Fruit fly (Drosophila melanogaster) whole organism, embryonic: ENCODE measurements around the gene CG12075.

Source experiments
- Antp ChIP-seq: fragments of 200-800 bp; sonication (Bioruptor generic); optimal IDR thresholded peaks from 3 replicates; lab custom pipeline; 2016; ENCODE audit warnings: missing biosample characterization, missing genetic modification characterization
- BEAF-32 ChIP-seq: fragments of 200-800 bp; sonication (Bioruptor generic); optimal IDR thresholded peaks from 3 replicates; lab custom pipeline; 2017; ENCODE audit warnings: missing biosample characterization, missing genetic modification characterization, mild to moderate bottlenecking, moderate library complexity, missing genetic modification reagents
- BtbVII ChIP-seq: fragments of 200-800 bp; sonication (Bioruptor generic); optimal IDR thresholded peaks from 3 replicates; lab custom pipeline; 2017; ENCODE audit warnings: missing biosample characterization, mild to moderate bottlenecking, missing genetic modification characterization
- CG1024 ChIP-seq: fragments of 200-800 bp; sonication (Bioruptor generic); IDR thresholded peaks from 2 replicates; pipeline ENCODE4 v1.3.6; 2022; ENCODE audit warnings: missing biosample characterization, missing genetic modification characterization
- CG10366 ChIP-seq: fragments of 200-800 bp; sonication (Bioruptor generic); IDR thresholded peaks from 2 replicates; pipeline ENCODE4 v1.3.6; 2022; ENCODE audit warnings: missing biosample characterization, missing genetic modification characterization
- CG11247 ChIP-seq: fragments of 200-800 bp; sonication (Bioruptor generic); IDR thresholded peaks from 2 replicates; pipeline ENCODE4 v1.3.6; 2022; ENCODE audit warnings: missing biosample characterization, missing genetic modification characterization
- CG12104 ChIP-seq: fragments of 200-800 bp; sonication (Bioruptor generic); optimal IDR thresholded peaks from 3 replicates; lab custom pipeline; 2016; ENCODE audit warnings: missing biosample characterization, missing genetic modification characterization
- CG12219 ChIP-seq: fragments of 200-800 bp; sonication (Bioruptor generic); optimal IDR thresholded peaks from 3 replicates; lab custom pipeline; 2018; ENCODE audit warnings: missing biosample characterization, mild to moderate bottlenecking, missing genetic modification characterization
- CG13296 ChIP-seq: fragments of 200-800 bp; sonication (Bioruptor generic); optimal IDR thresholded peaks from 3 replicates; lab custom pipeline; 2018; ENCODE audit warnings: missing biosample characterization, mild to moderate bottlenecking, missing genetic modification characterization
- CG14441 ChIP-seq: fragments of 200-800 bp; sonication (Bioruptor generic); IDR thresholded peaks from 2 replicates; pipeline ENCODE4 v1.3.6; 2022; ENCODE audit warnings: missing biosample characterization, missing genetic modification characterization
- CG14710 ChIP-seq: fragments of 200-800 bp; sonication (Bioruptor generic); optimal IDR thresholded peaks from 3 replicates; lab custom pipeline; 2019; ENCODE audit warnings: missing biosample characterization, mild to moderate bottlenecking, missing genetic modification characterization, moderate library complexity
- CG15073 ChIP-seq: fragments of 200-800 bp; sonication (Bioruptor generic); optimal IDR thresholded peaks from 2 replicates; lab custom pipeline; 2016; ENCODE audit warnings: missing biosample characterization, missing genetic modification characterization
- CG15601 ChIP-seq: fragments of 200-800 bp; sonication (Bioruptor generic); optimal IDR thresholded peaks from 3 replicates; lab custom pipeline; 2019; ENCODE audit warnings: missing biosample characterization, mild to moderate bottlenecking, missing genetic modification characterization, moderate library complexity
- CG17612 ChIP-seq: fragments of 200-800 bp; sonication (Bioruptor generic); IDR thresholded peaks from 2 replicates; pipeline ENCODE4 v1.3.6; 2022; ENCODE audit warnings: missing biosample characterization, missing genetic modification characterization
- CG30403 ChIP-seq: fragments of 200-800 bp; sonication (Bioruptor generic); optimal IDR thresholded peaks from 3 replicates; lab custom pipeline; 2016; ENCODE audit warnings: missing biosample characterization, missing genetic modification characterization
- CG3281 ChIP-seq: fragments of 200-800 bp; sonication (Bioruptor generic); optimal IDR thresholded peaks from 3 replicates; lab custom pipeline; 2017; ENCODE audit warnings: missing biosample characterization, mild to moderate bottlenecking, missing genetic modification characterization
- CG6791 ChIP-seq: fragments of 200-800 bp; sonication (Bioruptor generic); IDR thresholded peaks from 3 replicates; pipeline ENCODE4 v1.3.6; 2022; ENCODE audit warnings: missing biosample characterization, missing genetic modification characterization; ENCODE audit not compliant: partially characterized antibody
- CG8281 ChIP-seq: fragments of 200-800 bp; sonication (Bioruptor generic); optimal IDR thresholded peaks from 2 replicates; lab custom pipeline; 2018; ENCODE audit warnings: missing biosample characterization, mild to moderate bottlenecking, missing genetic modification characterization, moderate library complexity
- CG8359 ChIP-seq: fragments of 200-800 bp; sonication (Bioruptor generic); optimal IDR thresholded peaks from 2 replicates; lab custom pipeline; 2017; ENCODE audit warnings: missing biosample characterization, mild to moderate bottlenecking, missing genetic modification characterization, borderline replicate concordance
- CG8765 ChIP-seq: fragments of 200-800 bp; sonication (Bioruptor generic); IDR thresholded peaks from 2 replicates; pipeline ENCODE4 v1.3.6; 2022; ENCODE audit warnings: missing biosample characterization, missing genetic modification characterization
- CG9817 ChIP-seq: fragments of 200-800 bp; sonication (Bioruptor generic); optimal IDR thresholded peaks from 2 replicates; lab custom pipeline; 2018; ENCODE audit warnings: missing biosample characterization, mild to moderate bottlenecking, missing genetic modification characterization, moderate library complexity
- CTCF ChIP-seq: fragments of 200-800 bp; sonication (Bioruptor generic); optimal IDR thresholded peaks from 2 replicates; lab custom pipeline; 2017; ENCODE audit warnings: missing biosample characterization, mild to moderate bottlenecking, missing genetic modification characterization, moderate library complexity
- Camta ChIP-seq: fragments of 200-800 bp; sonication (Bioruptor generic); optimal IDR thresholded peaks from 2 replicates; lab custom pipeline; 2016; ENCODE audit warnings: missing biosample characterization, missing genetic modification characterization
- D19A ChIP-seq: fragments of 200-800 bp; optimal IDR thresholded peaks from 3 replicates; lab custom pipeline; 2019; ENCODE audit warnings: missing biosample characterization, mild to moderate bottlenecking, missing genetic modification characterization, moderate library complexity
- Dbx ChIP-seq: fragments of 200-800 bp; sonication (Bioruptor generic); IDR thresholded peaks from 3 replicates; pipeline ENCODE4 v1.3.6; 2022; ENCODE audit warnings: missing biosample characterization, missing genetic modification characterization
- Dp ChIP-seq: fragments of 200-800 bp; sonication (Bioruptor generic); optimal IDR thresholded peaks from 2 replicates; lab custom pipeline; 2018; ENCODE audit warnings: missing biosample characterization, mild to moderate bottlenecking, missing genetic modification characterization, moderate library complexity
- Ets65A ChIP-seq: fragments of 200-800 bp; sonication (Bioruptor generic); peaks from one replicate; lab custom pipeline; 2016; ENCODE audit warnings: missing biosample characterization, missing genetic modification characterization
- Ets97D ChIP-seq: fragments of 200-800 bp; sonication (Bioruptor generic); optimal IDR thresholded peaks from 3 replicates; lab custom pipeline; 2016; ENCODE audit warnings: missing biosample characterization, missing genetic modification characterization
- Fer2 ChIP-seq: fragments of 200-800 bp; sonication (Bioruptor generic); optimal IDR thresholded peaks from 2 replicates; lab custom pipeline; 2018; ENCODE audit warnings: missing biosample characterization, mild to moderate bottlenecking, missing genetic modification characterization, moderate library complexity
- Fer3 ChIP-seq: fragments of 200-800 bp; sonication (Bioruptor generic); optimal IDR thresholded peaks from 2 replicates; lab custom pipeline; 2018; ENCODE audit warnings: missing biosample characterization, mild to moderate bottlenecking, missing genetic modification characterization, moderate library complexity
- Hr3 ChIP-seq: fragments of 200-800 bp; sonication (Bioruptor generic); optimal IDR thresholded peaks from 3 replicates; lab custom pipeline; 2016; ENCODE audit warnings: missing biosample characterization, missing genetic modification characterization
- Myb ChIP-seq: fragments of 200-800 bp; sonication (Bioruptor generic); optimal IDR thresholded peaks from 2 replicates; lab custom pipeline; 2016; ENCODE audit warnings: missing biosample characterization, missing genetic modification characterization
- NFAT ChIP-seq: fragments of 200-800 bp; sonication (Bioruptor generic); IDR thresholded peaks from 2 replicates; pipeline ENCODE4 v1.3.6; 2022; ENCODE audit warnings: missing biosample characterization, missing genetic modification characterization
- al ChIP-seq: fragments of 200-800 bp; sonication (Bioruptor generic); IDR thresholded peaks from 2 replicates; pipeline ENCODE4 v1.3.6; 2022; ENCODE audit warnings: missing biosample characterization, missing genetic modification characterization
- ara ChIP-seq: fragments of 200-800 bp; sonication (Bioruptor generic); IDR thresholded peaks from 2 replicates; pipeline ENCODE4 v1.3.6; 2022; ENCODE audit warnings: missing biosample characterization, missing genetic modification characterization
- chif ChIP-seq, 2 experiments: fragments of 200-800 bp; sonication (Bioruptor generic); optimal IDR thresholded peaks; 3 replicates each; lab custom pipeline; 2016; ENCODE audit warnings: missing biosample characterization in 2 of 2, missing genetic modification characterization in 2 of 2
- crp ChIP-seq, 2 experiments: fragments of 200-800 bp; sonication (Bioruptor generic); optimal IDR thresholded peaks; 2 replicates in 1 of 2; 3 replicates in 1 of 2; lab custom pipeline; 2017; ENCODE audit warnings: missing biosample characterization in 2 of 2, missing genetic modification characterization in 2 of 2, mild to moderate bottlenecking in 1 of 2, moderate library complexity in 1 of 2
- dpn ChIP-seq, 2 experiments: fragments of 200-800 bp; sonication (Bioruptor generic); optimal IDR thresholded peaks; 3 replicates each; lab custom pipeline; 2016; ENCODE audit warnings: missing biosample characterization in 2 of 2, missing genetic modification characterization in 2 of 2
- esg ChIP-seq: fragments of 200-800 bp; sonication (Bioruptor generic); conservative IDR thresholded peaks from 2 replicates; pipeline ENCODE4 v1.3.6; 2022; ENCODE audit warnings: missing biosample characterization, missing genetic modification characterization
- grau ChIP-seq: fragments of 200-800 bp; optimal IDR thresholded peaks from 3 replicates; lab custom pipeline; 2019; ENCODE audit warnings: missing biosample characterization, mild to moderate bottlenecking, missing genetic modification characterization, moderate library complexity
- gro ChIP-seq: fragments of 200-800 bp; sonication (Bioruptor generic); optimal IDR thresholded peaks from 2 replicates; lab custom pipeline; 2016; ENCODE audit warnings: missing biosample characterization, missing genetic modification characterization
- gsb ChIP-seq: fragments of 200-800 bp; sonication (Bioruptor generic); IDR thresholded peaks from 2 replicates; pipeline ENCODE4 v1.3.6; 2022; ENCODE audit warnings: missing biosample characterization, missing genetic modification characterization
- ind ChIP-seq: fragments of 200-800 bp; sonication (Bioruptor generic); optimal IDR thresholded peaks from 3 replicates; lab custom pipeline; 2016; ENCODE audit warnings: missing biosample characterization, missing genetic modification characterization
- knrl ChIP-seq: fragments of 200-800 bp; sonication (Bioruptor generic); IDR thresholded peaks from 3 replicates; pipeline ENCODE4 v1.3.6; 2022; ENCODE audit warnings: missing biosample characterization, missing genetic modification characterization; ENCODE audit not compliant: partially characterized antibody
- lbe ChIP-seq: fragments of 200-800 bp; sonication (Bioruptor generic); optimal IDR thresholded peaks from 2 replicates; lab custom pipeline; 2016; ENCODE audit warnings: missing biosample characterization, mild to moderate bottlenecking, missing genetic modification characterization
- mld ChIP-seq: fragments of 200-800 bp; sonication (Bioruptor generic); IDR thresholded peaks from 3 replicates; pipeline ENCODE4 v1.3.6; 2022; ENCODE audit warnings: missing biosample characterization, missing genetic modification characterization; ENCODE audit not compliant: partially characterized antibody
- sob ChIP-seq: fragments of 200-800 bp; sonication (Bioruptor generic); IDR thresholded peaks from 2 replicates; pipeline ENCODE4 v1.3.6; 2022; ENCODE audit warnings: missing biosample characterization, missing genetic modification characterization
- sr ChIP-seq: fragments of 200-800 bp; sonication (Bioruptor generic); IDR thresholded peaks from 3 replicates; pipeline ENCODE4 v1.3.6; 2022; ENCODE audit warnings: missing biosample characterization, missing genetic modification characterization
- ttk ChIP-seq: fragments of 200-800 bp; sonication (Bioruptor generic); IDR thresholded peaks from 2 replicates; pipeline ENCODE4 v2.1.2; 2022; ENCODE audit warnings: missing biosample characterization, missing genetic modification characterization
- wdn ChIP-seq: fragments of 200-800 bp; sonication (Bioruptor generic); IDR thresholded peaks from 2 replicates; pipeline ENCODE4 v1.3.6; 2022; ENCODE audit warnings: missing biosample characterization, missing genetic modification characterization

The CG12075 gene

dm6 chrX:8906805-8907546 lies 68.9 kb downstream of the CG12075 start, which contains the start of gene rdgA (continued):
- TF ChIP-seq CG8359 (GFP tag; lab: Kevin White, UChicago) (no peak), CG15073 (GFP tag; lab: Kevin White, UChicago) (no peak), Antp (GFP tag; lab: Kevin White, UChicago) (no peak), esg (GFP tag; lab: Robert Waterston, UW) (0 out of 2 replicates have a peak, but pooled peaks have one; percentile 9), knrl (peak; percentile 59; the same call in 2 of the 3 replicates), CG9817 (tag; lab: Kevin White, UChicago) (peak; percentile 23), ttk (GFP tag; lab: Robert Waterston, UW) (no peak), D19A (tag; lab: Kevin White, UChicago) (no peak), Dp (peak; percentile 13), wdn (GFP tag; lab: Robert Waterston, UW) (0 out of 2 replicates have a peak, but pooled peaks have one; percentile 33), sr (GFP tag; lab: Robert Waterston, UW) (no peak), sob (GFP tag; lab: Robert Waterston, UW) (peak; percentile 63), Ets97D (GFP tag; lab: Kevin White, UChicago) (peak; percentile 17), CG11247 (GFP tag; lab: Robert Waterston, UW) (peak; percentile 57; the same call in 1 of the 2 replicates), CG30403 (peak; percentile 40), Hr3 (GFP tag; lab: Kevin White, UChicago) (peak; percentile 15), CG12219 (no peak), Myb (GFP tag; lab: Kevin White, UChicago) (no peak), BtbVII (GFP tag; lab: Kevin White, UChicago) (no peak), CG8281 (no peak), grau (tag; lab: Kevin White, UChicago) (peak; percentile 1), al (GFP tag; lab: Robert Waterston, UW) (peak; percentile 35), CG14441 (GFP tag; lab: Robert Waterston, UW) (peak; percentile 59), chif (GFP tag; optimal IDR thresholded peaks at IDR 0.05; lab: Kevin White, UChicago) (no peak), CG12104 (GFP tag; lab: Kevin White, UChicago) (no peak), mld (GFP tag; lab: Robert Waterston, UW) (no peak), CG6791 (GFP tag; lab: Robert Waterston, UW) (peak; percentile 58; the same call in 1 of the 3 replicates), dpn (GFP tag; optimal IDR thresholded peaks at IDR 0.05; lab: Kevin White, UChicago) (peak in 1 of 2 experiments; percentile 30), CG1024 (GFP tag; lab: Robert Waterston, UW) (0 out of 2 replicates have a peak, but pooled peaks have one; percentile 32), CG17612 (GFP tag; lab: Robert Waterston, UW) (no peak), BEAF-32 (GFP tag; lab: Kevin White, UChicago) (peak; percentile 68), crp (GFP tag; optimal IDR thresholded peaks at IDR 0.05; lab: Kevin White, UChicago) (peak; percentile 16 to 84), ara (GFP tag; lab: Robert Waterston, UW) (0 out of 2 replicates have a peak, but pooled peaks have one; percentile 29), Camta (no peak), CG14710 (tag; lab: Kevin White, UChicago) (no peak), CTCF (GFP tag; lab: Kevin White, UChicago) (no peak), Ets65A (GFP tag; lab: Kevin White, UChicago) (peak; percentile 90), gsb (GFP tag; lab: Robert Waterston, UW) (no peak), CG10366 (GFP tag; lab: Robert Waterston, UW) (peak; percentile 57), NFAT (GFP tag; lab: Robert Waterston, UW) (no peak; the same call in 1 of the 2 replicates), CG3281 (GFP tag; lab: Kevin White, UChicago) (no peak), CG13296 (GFP tag; lab: Kevin White, UChicago) (no peak), lbe (GFP tag; lab: Kevin White, UChicago) (no peak), ind (GFP tag; lab: Kevin White, UChicago) (peak; percentile 27), CG15601 (tag; lab: Kevin White, UChicago) (no peak), Fer2 (tag; lab: Kevin White, UChicago) (no peak), CG8765 (no peak), Dbx (peak; percentile 66; the same call in 1 of the 3 replicates), Fer3 (tag; lab: Kevin White, UChicago) (no peak), gro (GFP tag; lab: Kevin White, UChicago) (no peak)
